Worm (Caenorhabditis elegans) whole organism, young adult: ENCODE measurements around the gene C05D11.5.

Source experiments
- B0261.1 ChIP-seq: sonication (generic microtip); optimal IDR thresholded peaks from 2 replicates; lab custom pipeline; 2016; ENCODE audit warnings: mild to moderate bottlenecking, missing genetic modification characterization, moderate library complexity, missing compliant biosample characterization
- B0336.3 ChIP-seq: fragments of 200-800 bp; sonication (Bioruptor generic); IDR thresholded peaks from 2 replicates; pipeline ENCODE4 v1.3.6; 2022; ENCODE audit warnings: missing genetic modification characterization, missing compliant biosample characterization
- F10E7.11 ChIP-seq: sonication (generic microtip); optimal IDR thresholded peaks from 2 replicates; lab custom pipeline; 2017; ENCODE audit warnings: mild to moderate bottlenecking, missing genetic modification characterization, moderate library complexity, missing compliant biosample characterization
- F52B5.7 ChIP-seq: sonication (generic microtip); optimal IDR thresholded peaks from 2 replicates; lab custom pipeline; 2016; ENCODE audit warnings: mild to moderate bottlenecking, missing genetic modification characterization, missing compliant biosample characterization
- T07F8.4 ChIP-seq: sonication (generic microtip); optimal IDR thresholded peaks from 2 replicates; lab custom pipeline; 2016; ENCODE audit warnings: mild to moderate bottlenecking, missing genetic modification characterization, moderate library complexity, missing compliant biosample characterization
- Y56A3A.18 ChIP-seq: fragments of 200-800 bp; sonication (Bioruptor generic); IDR thresholded peaks from 2 replicates; pipeline ENCODE4 v1.3.6; 2022; ENCODE audit warnings: missing genetic modification reagents, missing genetic modification characterization, missing compliant biosample characterization
- Y67H2A.10 ChIP-seq: fragments of 200-800 bp; sonication (Bioruptor generic); conservative IDR thresholded peaks from 2 replicates; pipeline ENCODE4 v1.3.6; 2022; ENCODE audit warnings: missing genetic modification reagents, missing genetic modification characterization, missing compliant biosample characterization
- Y79H2A.3 ChIP-seq: fragments of 200-800 bp; sonication (Bioruptor generic); conservative IDR thresholded peaks from 2 replicates; pipeline ENCODE4 v1.3.6; 2022; ENCODE audit warnings: missing genetic modification reagents, missing genetic modification characterization, missing compliant biosample characterization
- Y95B8A.8 ChIP-seq: fragments of 200-800 bp; sonication (Bioruptor generic); IDR thresholded peaks from 2 replicates; pipeline ENCODE4 v1.3.6; 2022; ENCODE audit warnings: missing genetic modification reagents, missing genetic modification characterization, missing compliant biosample characterization
- aptf-3 ChIP-seq: fragments of 200-800 bp; sonication (Bioruptor generic); IDR thresholded peaks from 2 replicates; pipeline ENCODE4 v1.3.6; 2022; ENCODE audit warnings: missing genetic modification characterization, missing compliant biosample characterization
- attf-6 ChIP-seq: fragments of 200-800 bp; sonication (Bioruptor generic); IDR thresholded peaks from 2 replicates; pipeline ENCODE4 v1.3.6; 2022; ENCODE audit warnings: missing genetic modification reagents, missing genetic modification characterization, missing compliant biosample characterization
- bed-1 ChIP-seq: fragments of 200-800 bp; sonication (Bioruptor generic); IDR thresholded peaks from 2 replicates; pipeline ENCODE4 v1.3.6; 2022; ENCODE audit warnings: missing genetic modification reagents, missing genetic modification characterization, missing compliant biosample characterization
- cebp-1 ChIP-seq, 2 experiments: fragments of 200-800 bp in 1 of 2; sonication (Bioruptor generic) in 1 of 2; sonication (generic microtip) in 1 of 2; IDR thresholded peaks in 1 of 2; optimal IDR thresholded peaks in 1 of 2; 2 replicates each; pipeline versions ENCODE4 v1.3.6 to Lab custom; 2017 to 2022; ENCODE audit warnings: missing compliant biosample characterization in 2 of 2, missing genetic modification characterization in 2 of 2, mild to moderate bottlenecking in 1 of 2, missing genetic modification reagents in 1 of 2, moderate library complexity in 1 of 2
- ceh-40 ChIP-seq: fragments of 200-800 bp; sonication (Bioruptor generic); IDR thresholded peaks from 2 replicates; pipeline ENCODE4 v1.3.6; 2022; ENCODE audit warnings: missing genetic modification characterization, missing compliant biosample characterization
- ceh-58 ChIP-seq: fragments of 200-800 bp; sonication (Bioruptor generic); IDR thresholded peaks from 2 replicates; pipeline ENCODE4 v1.3.6; 2022; ENCODE audit warnings: missing genetic modification characterization, missing compliant biosample characterization
- chd-7 ChIP-seq: sonication (generic microtip); optimal IDR thresholded peaks from 2 replicates; lab custom pipeline; 2016; ENCODE audit warnings: mild to moderate bottlenecking, missing genetic modification characterization, moderate library complexity, missing compliant biosample characterization
- dox-1 ChIP-seq: fragments of 200-800 bp; sonication (Bioruptor generic); IDR thresholded peaks from 2 replicates; pipeline ENCODE4 v1.3.6; 2022; ENCODE audit warnings: missing genetic modification reagents, missing genetic modification characterization, missing compliant biosample characterization
- dpff-1 ChIP-seq: sonication (generic microtip); optimal IDR thresholded peaks from 2 replicates; lab custom pipeline; 2017; ENCODE audit warnings: mild to moderate bottlenecking, missing genetic modification characterization, missing compliant biosample characterization
- dpl-1 ChIP-seq: fragments of 150-350 bp; optimal IDR thresholded peaks from 2 replicates; lab custom pipeline; 2014; ENCODE audit warnings: missing biosample characterization, missing genetic modification reagents, missing genetic modification characterization
- efl-1 ChIP-seq: fragments of 150-350 bp; optimal IDR thresholded peaks from 2 replicates; lab custom pipeline; 2014; ENCODE audit warnings: missing biosample characterization, missing genetic modification reagents, missing genetic modification characterization
- egl-18 ChIP-seq: fragments of 200-800 bp; sonication (Bioruptor generic); IDR thresholded peaks from 2 replicates; pipeline ENCODE4 v1.3.6; 2022; ENCODE audit warnings: missing genetic modification reagents, missing genetic modification characterization, missing compliant biosample characterization
- egrh-3 ChIP-seq: fragments of 200-800 bp; sonication (Bioruptor generic); IDR thresholded peaks from 2 replicates; pipeline ENCODE4 v1.3.6; 2022; ENCODE audit warnings: missing genetic modification reagents, missing genetic modification characterization, missing compliant biosample characterization
- hmg-1.2 ChIP-seq: fragments of 200-800 bp; sonication (Bioruptor generic); IDR thresholded peaks from 2 replicates; pipeline ENCODE4 v1.3.6; 2022; ENCODE audit warnings: missing genetic modification reagents, missing genetic modification characterization, missing compliant biosample characterization
- hrde-1 ChIP-seq: sonication (generic microtip); optimal IDR thresholded peaks from 2 replicates; lab custom pipeline; 2016; ENCODE audit warnings: missing genetic modification characterization, mild to moderate bottlenecking, missing compliant biosample characterization, moderate library complexity, missing genotype, missing genetic modification reagents, borderline replicate concordance
- hsf-1 ChIP-seq: fragments of 200-800 bp; sonication (Bioruptor generic); IDR thresholded peaks from 2 replicates; pipeline ENCODE4 v1.3.6; 2022; ENCODE audit warnings: missing genetic modification reagents, missing genetic modification characterization, missing compliant biosample characterization
- let-526 ChIP-seq: fragments of 200-800 bp; sonication (Bioruptor generic); IDR thresholded peaks from 2 replicates; pipeline ENCODE4 v1.3.6; 2022; ENCODE audit warnings: missing genetic modification reagents, missing genetic modification characterization, missing compliant biosample characterization
- lin-26 ChIP-seq: fragments of 200-800 bp; sonication (Bioruptor generic); IDR thresholded peaks from 2 replicates; pipeline ENCODE4 v1.3.6; 2022; ENCODE audit warnings: missing genetic modification reagents, missing genetic modification characterization, missing compliant biosample characterization
- lin-35 ChIP-seq, 3 experiments: fragments of 150-350 bp in 2 of 3; sonication (generic microtip) in 1 of 3; optimal IDR thresholded peaks; 2 replicates each; lab custom pipeline; 2014 to 2018; ENCODE audit warnings: missing biosample characterization in 3 of 3, missing genetic modification characterization in 3 of 3, missing genetic modification reagents in 3 of 3
- lin-40 ChIP-seq: sonication (generic microtip); optimal IDR thresholded peaks from 2 replicates; lab custom pipeline; 2016; ENCODE audit warnings: missing genetic modification characterization, mild to moderate bottlenecking, missing compliant biosample characterization, missing genotype, missing genetic modification reagents
- lir-1 ChIP-seq: fragments of 200-800 bp; sonication (Bioruptor generic); conservative IDR thresholded peaks from 2 replicates; pipeline ENCODE4 v1.3.6; 2022; ENCODE audit warnings: missing genetic modification reagents, missing genetic modification characterization, missing compliant biosample characterization
- lsl-1 ChIP-seq: fragments of 200-800 bp; sonication (Bioruptor generic); optimal IDR thresholded peaks from 2 replicates; lab custom pipeline; 2018; ENCODE audit warnings: mild to moderate bottlenecking, missing genetic modification characterization, moderate library complexity, missing compliant biosample characterization
- mcd-1 ChIP-seq: fragments of 200-800 bp; sonication (Bioruptor generic); IDR thresholded peaks from 2 replicates; pipeline ENCODE4 v1.3.6; 2022; ENCODE audit warnings: missing genetic modification reagents, missing genetic modification characterization, missing compliant biosample characterization
- nfya-1 ChIP-seq: sonication (generic microtip); optimal IDR thresholded peaks from 2 replicates; lab custom pipeline; 2017; ENCODE audit warnings: antibody characterized with exemption, missing compliant biosample characterization, missing genetic modification characterization, borderline replicate concordance; ENCODE audit not compliant: insufficient read depth
- nhr-179 ChIP-seq: sonication (generic microtip); optimal IDR thresholded peaks from 2 replicates; lab custom pipeline; 2016; ENCODE audit warnings: mild to moderate bottlenecking, missing genetic modification characterization, missing compliant biosample characterization
- pbrm-1 ChIP-seq: fragments of 200-800 bp; sonication (Bioruptor generic); IDR thresholded peaks from 2 replicates; pipeline ENCODE4 v1.3.6; 2022; ENCODE audit warnings: missing genetic modification reagents, missing genetic modification characterization, missing compliant biosample characterization
- rcor-1 ChIP-seq: fragments of 200-800 bp; sonication (Bioruptor generic); IDR thresholded peaks from 2 replicates; pipeline ENCODE4 v1.3.6; 2022; ENCODE audit warnings: missing genetic modification reagents, missing genetic modification characterization, missing compliant biosample characterization
- repo-1 ChIP-seq: sonication (generic microtip); optimal IDR thresholded peaks from 2 replicates; lab custom pipeline; 2017; ENCODE audit warnings: mild to moderate bottlenecking, missing genetic modification characterization, missing compliant biosample characterization
- sea-2 ChIP-seq: fragments of 200-800 bp; sonication (Bioruptor generic); IDR thresholded peaks from 2 replicates; pipeline ENCODE4 v1.3.6; 2022; ENCODE audit warnings: missing genetic modification characterization, missing compliant biosample characterization
- snpc-1.3 ChIP-seq: sonication (generic microtip); optimal IDR thresholded peaks from 2 replicates; lab custom pipeline; 2017; ENCODE audit warnings: missing genetic modification characterization, mild to moderate bottlenecking, missing compliant biosample characterization, antibody characterized with exemption, moderate library complexity, missing genotype, missing genetic modification reagents; ENCODE audit not compliant: insufficient read depth
- snpc-3.4 ChIP-seq: sonication (generic microtip); optimal IDR thresholded peaks from 2 replicates; lab custom pipeline; 2017; ENCODE audit warnings: missing genetic modification characterization, mild to moderate bottlenecking, missing compliant biosample characterization, antibody characterized with exemption, moderate library complexity, missing genotype, missing genetic modification reagents
- snpc-4 ChIP-seq, 5 experiments: fragments of 150-350 bp in 1 of 5; sonication (generic microtip) in 4 of 5; optimal IDR thresholded peaks; 2 replicates each; lab custom pipeline; 2014 to 2018; ENCODE audit warnings: missing genetic modification characterization in 5 of 5, missing biosample characterization in 3 of 5, antibody characterized with exemption in 2 of 5, mild to moderate bottlenecking in 2 of 5, missing compliant biosample characterization in 2 of 5, missing genotype in 2 of 5, moderate library complexity in 2 of 5, missing genetic modification reagents in 1 of 5
- tbx-9 ChIP-seq: sonication (generic microtip); optimal IDR thresholded peaks from 2 replicates; lab custom pipeline; 2016; ENCODE audit warnings: borderline replicate concordance, missing genetic modification characterization, inconsistent platforms, missing compliant biosample characterization
- tlf-1 ChIP-seq: fragments of 200-800 bp; sonication (Bioruptor generic); optimal IDR thresholded peaks from 2 replicates; lab custom pipeline; 2018; ENCODE audit warnings: mild to moderate bottlenecking, missing genetic modification characterization, missing compliant biosample characterization
- zim-3 ChIP-seq: sonication (generic microtip); optimal IDR thresholded peaks from 2 replicates; lab custom pipeline; 2017; ENCODE audit warnings: mild to moderate bottlenecking, missing genetic modification characterization, moderate library complexity, missing compliant biosample characterization
- ztf-18 ChIP-seq: sonication (generic microtip); optimal IDR thresholded peaks from 2 replicates; lab custom pipeline; 2016; ENCODE audit warnings: missing genotype, mild to moderate bottlenecking, missing genetic modification characterization, missing compliant biosample characterization
- ztf-22 ChIP-seq: fragments of 200-800 bp; sonication (Bioruptor generic); optimal IDR thresholded peaks from 2 replicates; lab custom pipeline; 2018; ENCODE audit warnings: mild to moderate bottlenecking, missing genetic modification characterization, moderate library complexity, missing compliant biosample characterization
- ztf-26 ChIP-seq: sonication (generic microtip); optimal IDR thresholded peaks from 2 replicates; lab custom pipeline; 2017; ENCODE audit warnings: missing genetic modification characterization, missing compliant biosample characterization

C05D11.5 gene

ce11 chrIII:6444335-6444734 lies 32.5 kb upstream of the C05D11.5 start, which contains the start of gene C05D11.13:
Gene C05D11.13, minus strand, starts transcription at chrIII:6444586.
- no peak for TF ChIP-seq zim-3 (tag; lab: Kevin White, UChicago)
- TF ChIP-seq F52B5.7 (tag; lab: Kevin White, UChicago), result no peak
- TF ChIP-seq B0336.3 (GFP tag; lab: Robert Waterston, UW), result peak; percentile 24; the same call in 1 of the 2 replicates
- TF ChIP-seq snpc-4 (GFP tag; optimal IDR thresholded peaks at IDR 0.05; lab: Kevin White, UChicago), result no peak
- TF ChIP-seq snpc-4 (tag; optimal IDR thresholded peaks at IDR 0.05; lab: Kevin White, UChicago), result peak in 3 of 4 experiments; percentile 1 to 32 (median 20)
- TF ChIP-seq lin-35 (GFP tag; optimal IDR thresholded peaks at IDR 0.05; lab: Kevin White, UChicago), result peak in 1 of 3 experiments; percentile 38
- no peak for TF ChIP-seq snpc-3.4 (tag; lab: Kevin White, UChicago)
- no peak for TF ChIP-seq Y95B8A.8 (GFP tag; lab: Robert Waterston, UW)
- TF ChIP-seq B0261.1, result no peak
- no peak for TF ChIP-seq rcor-1
- TF ChIP-seq hrde-1 (tag; lab: Kevin White, UChicago), result peak; percentile 18
- no peak for TF ChIP-seq lsl-1 (GFP tag; lab: Kevin White, UChicago)
- TF ChIP-seq ceh-58 (GFP tag; lab: Robert Waterston, UW), result no peak
- 0 out of 2 replicates have a peak, but pooled peaks have one; percentile 32 for TF ChIP-seq dox-1 (GFP tag; lab: Robert Waterston, UW)
- no peak for TF ChIP-seq egl-18 (GFP tag; lab: Robert Waterston, UW)
- no peak for TF ChIP-seq egrh-3 (GFP tag; lab: Robert Waterston, UW)
- no peak for TF ChIP-seq Y67H2A.10 (GFP tag; lab: Robert Waterston, UW)
- TF ChIP-seq sea-2, result no peak
- no peak for TF ChIP-seq Y56A3A.18 (GFP tag; lab: Robert Waterston, UW)
- no peak for TF ChIP-seq repo-1 (tag; lab: Kevin White, UChicago)
- TF ChIP-seq let-526 (GFP tag; lab: Robert Waterston, UW), result no peak
- TF ChIP-seq nhr-179 (tag; lab: Kevin White, UChicago), result no peak
- no peak for TF ChIP-seq ceh-40 (GFP tag; lab: Robert Waterston, UW)
- TF ChIP-seq bed-1 (GFP tag; lab: Robert Waterston, UW), result no peak
- no peak for TF ChIP-seq ztf-22 (GFP tag; lab: Kevin White, UChicago)
- TF ChIP-seq pbrm-1, result no peak
- no peak for TF ChIP-seq aptf-3 (GFP tag; lab: Robert Waterston, UW)
- no peak for TF ChIP-seq mcd-1
- no peak for TF ChIP-seq nfya-1 (tag; lab: Kevin White, UChicago)
- TF ChIP-seq tbx-9 (tag; lab: Kevin White, UChicago), result no peak
- no peak for TF ChIP-seq Y79H2A.3
- TF ChIP-seq snpc-1.3, result no peak
- TF ChIP-seq efl-1 (GFP tag; lab: Kevin White, UChicago), result no peak
- TF ChIP-seq lir-1, result no peak
- TF ChIP-seq lin-26 (GFP tag; lab: Robert Waterston, UW), result 0 out of 2 replicates have a peak, but pooled peaks have one; percentile 31
- no peak for TF ChIP-seq F10E7.11 (tag; lab: Kevin White, UChicago)
- TF ChIP-seq hsf-1 (GFP tag; lab: Robert Waterston, UW), result no peak
- TF ChIP-seq chd-7 (tag; lab: Kevin White, UChicago), result no peak
- TF ChIP-seq tlf-1 (GFP tag; lab: Kevin White, UChicago), result no peak
- TF ChIP-seq cebp-1 (GFP tag; IDR thresholded peaks at IDR 0.05; lab: Robert Waterston, UW), result no peak
- TF ChIP-seq cebp-1 (tag; optimal IDR thresholded peaks at IDR 0.05; lab: Kevin White, UChicago), result peak; percentile 31
- no peak for TF ChIP-seq dpl-1 (GFP tag; lab: Kevin White, UChicago)
- TF ChIP-seq dpff-1 (tag; lab: Kevin White, UChicago), result no peak
- TF ChIP-seq ztf-26, result peak; percentile 37
- no peak for TF ChIP-seq attf-6 (GFP tag; lab: Robert Waterston, UW)
- no peak for TF ChIP-seq T07F8.4 (tag; lab: Kevin White, UChicago)
- TF ChIP-seq ztf-18 (tag; lab: Kevin White, UChicago), result no peak
- peak; percentile 41 for TF ChIP-seq lin-40 (tag; lab: Kevin White, UChicago)
- peak; percentile 63; the same call in 1 of the 2 replicates for TF ChIP-seq hmg-1.2 (GFP tag; lab: Robert Waterston, UW)
